Fruit fly (Drosophila melanogaster) whole organism, embryonic: Measurements from ENCODE around the gene CG43813.

Experiments used
- Adf1 ChIP-seq: fragments of 200-800 bp; sonication (Bioruptor generic); IDR thresholded peaks from 2 replicates; pipeline ENCODE4 v1.3.6; 2022; ENCODE audit warnings: missing biosample characterization, missing genetic modification characterization
- Atf3 ChIP-seq: fragments of 200-800 bp; sonication (Bioruptor generic); optimal IDR thresholded peaks from 3 replicates; lab custom pipeline; 2016; ENCODE audit warnings: missing biosample characterization, missing genetic modification characterization
- CG10209 ChIP-seq: fragments of 200-800 bp; sonication (Bioruptor generic); optimal IDR thresholded peaks from 3 replicates; lab custom pipeline; 2017; ENCODE audit warnings: missing biosample characterization, mild to moderate bottlenecking, missing genetic modification characterization, missing genetic modification reagents
- CG10321 ChIP-seq: fragments of 200-800 bp; sonication (Bioruptor generic); IDR thresholded peaks from 2 replicates; pipeline ENCODE4 v1.3.6; 2022; ENCODE audit warnings: missing biosample characterization, missing genetic modification characterization
- CG10959 ChIP-seq: fragments of 200-800 bp; sonication (Bioruptor generic); IDR thresholded peaks from 2 replicates; pipeline ENCODE4 v1.3.6; 2022; ENCODE audit warnings: missing biosample characterization, missing genetic modification characterization
- CG11247 ChIP-seq: fragments of 200-800 bp; sonication (Bioruptor generic); IDR thresholded peaks from 2 replicates; pipeline ENCODE4 v1.3.6; 2022; ENCODE audit warnings: missing biosample characterization, missing genetic modification characterization
- CG12769 ChIP-seq: fragments of 200-800 bp; sonication (Bioruptor generic); optimal IDR thresholded peaks from 2 replicates; lab custom pipeline; 2019; ENCODE audit warnings: missing biosample characterization, mild to moderate bottlenecking, missing genetic modification characterization, moderate library complexity
- CG13296 ChIP-seq: fragments of 200-800 bp; sonication (Bioruptor generic); optimal IDR thresholded peaks from 3 replicates; lab custom pipeline; 2018; ENCODE audit warnings: missing biosample characterization, mild to moderate bottlenecking, missing genetic modification characterization
- CG15601 ChIP-seq: fragments of 200-800 bp; sonication (Bioruptor generic); optimal IDR thresholded peaks from 3 replicates; lab custom pipeline; 2019; ENCODE audit warnings: missing biosample characterization, mild to moderate bottlenecking, missing genetic modification characterization, moderate library complexity
- CG16815 ChIP-seq: fragments of 200-800 bp; sonication (Bioruptor generic); optimal IDR thresholded peaks from 3 replicates; lab custom pipeline; 2017; ENCODE audit warnings: missing biosample characterization, mild to moderate bottlenecking, missing genetic modification characterization
- CG4360 ChIP-seq: fragments of 200-800 bp; sonication (Bioruptor generic); IDR thresholded peaks from 2 replicates; pipeline ENCODE4 v1.3.6; 2022; ENCODE audit warnings: missing biosample characterization, missing genetic modification characterization
- CG4424 ChIP-seq: fragments of 200-800 bp; sonication (Bioruptor generic); optimal IDR thresholded peaks from 3 replicates; lab custom pipeline; 2016; ENCODE audit warnings: missing biosample characterization, missing genetic modification characterization
- CG4617 ChIP-seq: fragments of 200-800 bp; sonication (Bioruptor generic); optimal IDR thresholded peaks from 3 replicates; lab custom pipeline; 2016; ENCODE audit warnings: missing biosample characterization, missing genetic modification characterization, borderline replicate concordance
- CG4820 ChIP-seq: fragments of 200-800 bp; sonication (Bioruptor generic); optimal IDR thresholded peaks from 3 replicates; lab custom pipeline; 2016; ENCODE audit warnings: missing biosample characterization, missing genetic modification characterization
- CG6813 ChIP-seq: fragments of 200-800 bp; sonication (Bioruptor generic); optimal IDR thresholded peaks from 2 replicates; lab custom pipeline; 2017; ENCODE audit warnings: missing biosample characterization, missing genetic modification characterization, mild to moderate bottlenecking, moderate library complexity, missing genetic modification reagents
- CHES-1-like ChIP-seq: fragments of 200-800 bp; sonication (Bioruptor generic); optimal IDR thresholded peaks from 2 replicates; lab custom pipeline; 2016; ENCODE audit warnings: missing biosample characterization, missing genetic modification characterization
- Eip74EF ChIP-seq, 2 experiments: fragments of 200-800 bp in 1 of 2; fragments of >200 bp in 1 of 2; sonication (Bioruptor generic) in 1 of 2; optimal IDR thresholded peaks; 2 replicates each; lab custom pipeline; 2017 to 2019; ENCODE audit warnings: missing biosample characterization in 2 of 2, missing genetic modification characterization in 2 of 2, mild to moderate bottlenecking in 1 of 2, moderate library complexity in 1 of 2
- Ets97D ChIP-seq: fragments of 200-800 bp; sonication (Bioruptor generic); optimal IDR thresholded peaks from 3 replicates; lab custom pipeline; 2016; ENCODE audit warnings: missing biosample characterization, missing genetic modification characterization
- Fer1 ChIP-seq: fragments of 200-800 bp; sonication (Bioruptor generic); optimal IDR thresholded peaks from 2 replicates; lab custom pipeline; 2017; ENCODE audit warnings: missing biosample characterization, mild to moderate bottlenecking, missing genetic modification characterization
- Gsc ChIP-seq: fragments of 200-800 bp; sonication (Bioruptor generic); IDR thresholded peaks from 2 replicates; pipeline ENCODE4 v1.3.6; 2022; ENCODE audit warnings: missing biosample characterization, missing genetic modification characterization
- Lhr ChIP-seq: fragments of 200-800 bp; sonication (Bioruptor generic); optimal IDR thresholded peaks from 3 replicates; lab custom pipeline; 2017; ENCODE audit warnings: mild to moderate bottlenecking, missing biosample characterization, missing genetic modification reagents, missing genetic modification characterization
- NC2β ChIP-seq: fragments of 200-800 bp; sonication (Bioruptor generic); optimal IDR thresholded peaks from 2 replicates; lab custom pipeline; 2016; ENCODE audit warnings: missing biosample characterization, missing genetic modification characterization
- Rfx ChIP-seq: fragments of 200-800 bp; sonication (Bioruptor generic); IDR thresholded peaks from 2 replicates; pipeline ENCODE4 v1.3.6; 2022; ENCODE audit warnings: missing biosample characterization, missing genetic modification characterization
- Rx ChIP-seq: fragments of 200-800 bp; sonication (Bioruptor generic); IDR thresholded peaks from 2 replicates; pipeline ENCODE4 v1.3.6; 2022; ENCODE audit warnings: missing biosample characterization, missing genetic modification characterization
- Six4 ChIP-seq: fragments of 200-800 bp; sonication (Bioruptor generic); optimal IDR thresholded peaks from 2 replicates; lab custom pipeline; 2016; ENCODE audit warnings: missing biosample characterization, missing genetic modification characterization
- Tbp ChIP-seq: fragments of >200 bp; optimal IDR thresholded peaks from 2 replicates; lab custom pipeline; 2018; ENCODE audit warnings: missing biosample characterization, missing genetic modification characterization
- bbx ChIP-seq: fragments of 200-800 bp; sonication (Bioruptor generic); IDR thresholded peaks from 2 replicates; pipeline ENCODE4 v1.3.6; 2022; ENCODE audit warnings: missing biosample characterization, missing genetic modification characterization; ENCODE audit not compliant: partially characterized antibody
- bigmax ChIP-seq: fragments of 200-800 bp; sonication (Bioruptor generic); optimal IDR thresholded peaks from 2 replicates; lab custom pipeline; 2018; ENCODE audit warnings: missing biosample characterization, mild to moderate bottlenecking, missing genetic modification characterization
- dan ChIP-seq: fragments of 200-800 bp; sonication (Bioruptor generic); IDR thresholded peaks from 2 replicates; pipeline ENCODE4 v1.3.6; 2022; ENCODE audit warnings: missing biosample characterization, missing genetic modification characterization
- dysf ChIP-seq: fragments of 200-800 bp; sonication (Bioruptor generic); IDR thresholded peaks from 3 replicates; pipeline ENCODE4 v1.3.6; 2022; ENCODE audit warnings: missing biosample characterization, missing genetic modification characterization
- fd3F ChIP-seq: fragments of 200-800 bp; sonication (Bioruptor generic); optimal IDR thresholded peaks from 2 replicates; lab custom pipeline; 2018; ENCODE audit warnings: missing biosample characterization, mild to moderate bottlenecking, missing genetic modification characterization, moderate library complexity
- fd96Cb ChIP-seq: fragments of 200-800 bp; sonication (Bioruptor generic); optimal IDR thresholded peaks from 2 replicates; lab custom pipeline; 2018; ENCODE audit warnings: missing biosample characterization, mild to moderate bottlenecking, missing genetic modification characterization, moderate library complexity
- fru ChIP-seq: fragments of >200 bp; optimal IDR thresholded peaks from 2 replicates; lab custom pipeline; 2017
- ftz-f1 ChIP-seq: fragments of 200-800 bp; sonication (Bioruptor generic); optimal IDR thresholded peaks from 2 replicates; lab custom pipeline; 2016; ENCODE audit warnings: missing biosample characterization, missing genetic modification characterization
- gce ChIP-seq: fragments of 200-800 bp; sonication (Bioruptor generic); IDR thresholded peaks from 3 replicates; pipeline ENCODE4 v1.3.6; 2022; ENCODE audit warnings: missing biosample characterization, missing genetic modification characterization
- gcm ChIP-seq: fragments of 200-800 bp; sonication (Bioruptor generic); optimal IDR thresholded peaks from 2 replicates; lab custom pipeline; 2019; ENCODE audit warnings: missing biosample characterization, mild to moderate bottlenecking, missing genetic modification characterization, moderate library complexity
- gsb-n ChIP-seq: fragments of 200-800 bp; sonication (Bioruptor generic); optimal IDR thresholded peaks from 3 replicates; lab custom pipeline; 2018; ENCODE audit warnings: missing biosample characterization, mild to moderate bottlenecking, missing genetic modification characterization
- insv ChIP-seq, 2 experiments: fragments of 200-800 bp; sonication (Bioruptor generic); optimal IDR thresholded peaks; 3 replicates each; lab custom pipeline; 2016 to 2018; ENCODE audit warnings: missing biosample characterization in 2 of 2, missing genetic modification characterization in 2 of 2
- jing ChIP-seq: fragments of 200-800 bp; sonication (Bioruptor generic); optimal IDR thresholded peaks from 2 replicates; lab custom pipeline; 2018; ENCODE audit warnings: missing biosample characterization, mild to moderate bottlenecking, missing genetic modification characterization
- lab ChIP-seq: fragments of 200-800 bp; sonication (Bioruptor generic); optimal IDR thresholded peaks from 3 replicates; lab custom pipeline; 2017; ENCODE audit warnings: missing biosample characterization, missing genetic modification characterization, mild to moderate bottlenecking, moderate library complexity, missing genetic modification reagents
- lmd ChIP-seq: fragments of 200-800 bp; sonication (Bioruptor generic); IDR thresholded peaks from 2 replicates; pipeline ENCODE4 v1.3.6; 2022; ENCODE audit warnings: missing biosample characterization, missing genetic modification characterization
- mam ChIP-seq: fragments of 200-800 bp; sonication (Bioruptor generic); optimal IDR thresholded peaks from 3 replicates; lab custom pipeline; 2016; ENCODE audit warnings: missing biosample characterization, missing genetic modification characterization
- mld ChIP-seq: fragments of 200-800 bp; sonication (Bioruptor generic); IDR thresholded peaks from 3 replicates; pipeline ENCODE4 v1.3.6; 2022; ENCODE audit warnings: missing biosample characterization, missing genetic modification characterization; ENCODE audit not compliant: partially characterized antibody
- pan ChIP-seq, 4 experiments: fragments of >200 bp in 3 of 4; fragments of 200-800 bp in 1 of 4; sonication (Bioruptor generic) in 1 of 4; optimal IDR thresholded peaks in 3 of 4; IDR thresholded peaks in 1 of 4; 2 replicates each; pipeline versions ENCODE4 v1.3.6 to Lab custom; 2017 to 2022; ENCODE audit warnings: missing biosample characterization in 2 of 4, missing genetic modification characterization in 2 of 4, mixed read lengths in 1 of 4
- sob ChIP-seq: fragments of 200-800 bp; sonication (Bioruptor generic); IDR thresholded peaks from 2 replicates; pipeline ENCODE4 v1.3.6; 2022; ENCODE audit warnings: missing biosample characterization, missing genetic modification characterization
- tup ChIP-seq: fragments of 200-800 bp; sonication (Bioruptor generic); optimal IDR thresholded peaks from 2 replicates; lab custom pipeline; 2016; ENCODE audit warnings: missing biosample characterization, mild to moderate bottlenecking, missing genetic modification characterization, moderate library complexity
- unc-4 ChIP-seq: fragments of 200-800 bp; sonication (Bioruptor generic); IDR thresholded peaks from 2 replicates; pipeline ENCODE4 v1.3.6; 2022; ENCODE audit warnings: missing biosample characterization, missing genetic modification characterization; ENCODE audit not compliant: partially characterized antibody
- wek ChIP-seq: fragments of 200-800 bp; sonication (Bioruptor generic); optimal IDR thresholded peaks from 3 replicates; lab custom pipeline; 2018; ENCODE audit warnings: missing biosample characterization, mild to moderate bottlenecking, missing genetic modification characterization, moderate library complexity
- zf30C ChIP-seq: fragments of 200-800 bp; sonication (Bioruptor generic); optimal IDR thresholded peaks from 3 replicates; lab custom pipeline; 2018; ENCODE audit warnings: missing biosample characterization, mild to moderate bottlenecking, missing genetic modification characterization

The CG43813 gene

DNA sequence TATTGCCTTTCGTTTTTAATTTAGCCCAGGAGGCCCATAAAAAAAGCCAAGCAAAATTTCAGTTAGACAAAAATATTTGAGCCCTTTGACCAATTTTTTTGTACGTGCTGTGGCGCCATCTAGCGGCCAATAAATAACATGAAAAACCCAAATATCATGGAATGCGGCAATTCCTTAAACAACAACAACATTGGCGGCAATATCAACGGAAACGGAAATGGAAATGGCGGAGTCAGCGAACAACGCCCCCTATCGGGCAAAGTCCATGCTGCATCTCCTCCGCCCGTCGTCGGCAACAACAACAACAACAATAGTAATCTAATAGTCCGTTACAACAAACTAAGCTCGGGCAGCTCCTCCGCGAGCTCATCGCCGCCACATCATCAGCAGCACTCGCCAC is 29.5 kb upstream of the CG43813 start (continued):
- no peak for TF ChIP-seq sob (GFP tag; lab: Robert Waterston, UW)
- TF ChIP-seq CG15601 (tag; lab: Kevin White, UChicago): no peak
- TF ChIP-seq CG10959: 0 out of 2 replicates have a peak, but pooled peaks have one; percentile 6
- peak; percentile 23; the same call in 1 of the 2 replicates for TF ChIP-seq CG4360 (GFP tag; lab: Robert Waterston, UW)
- TF ChIP-seq gsb-n (tag; lab: Kevin White, UChicago): no peak
- TF ChIP-seq Atf3 (GFP tag; lab: Kevin White, UChicago): no peak
- TF ChIP-seq unc-4 (GFP tag; lab: Robert Waterston, UW): no peak
- TF ChIP-seq CG10209 (GFP tag; lab: Kevin White, UChicago): no peak
- TF ChIP-seq tup: no peak
- TF ChIP-seq lab (GFP tag; lab: Kevin White, UChicago): no peak
- no peak for TF ChIP-seq Lhr (GFP tag; lab: Kevin White, UChicago)
- TF ChIP-seq CG4424 (GFP tag; lab: Kevin White, UChicago): no peak
- no peak for TF ChIP-seq CHES-1-like (GFP tag; lab: Kevin White, UChicago)

dm6 chr2L:12372436-12372835 is 28.4 kb upstream of the CG43813 start:
- peak; percentile 54 for TF ChIP-seq CG6813
- TF ChIP-seq gce (GFP tag; lab: Robert Waterston, UW): no peak
- TF ChIP-seq bigmax (GFP tag; lab: Kevin White, UChicago): no peak
- TF ChIP-seq CG12769 (tag; lab: Kevin White, UChicago): peak; percentile 58
- 0 out of 2 replicates have a peak, but pooled peaks have one; percentile 18 for TF ChIP-seq CG10321 (GFP tag; lab: Robert Waterston, UW)
- TF ChIP-seq Ets97D: no peak
- no peak for TF ChIP-seq jing (GFP tag; lab: Kevin White, UChicago)
- TF ChIP-seq mam (GFP tag; lab: Kevin White, UChicago): peak; percentile 2
- TF ChIP-seq Fer1 (GFP tag; lab: Kevin White, UChicago): peak; percentile 65
- TF ChIP-seq gcm (GFP tag; lab: Kevin White, UChicago): no peak
- TF ChIP-seq fd96Cb: no peak
- no peak for TF ChIP-seq lmd
- TF ChIP-seq CG4617 (GFP tag; lab: Kevin White, UChicago): no peak
- TF ChIP-seq fd3F (GFP tag; lab: Kevin White, UChicago): peak; percentile 46
- TF ChIP-seq CG16815: no peak
- TF ChIP-seq wek: peak; percentile 42
- no peak for TF ChIP-seq dan (GFP tag; lab: Robert Waterston, UW)
- no peak for TF ChIP-seq pan (optimal IDR thresholded peaks at IDR 0.05; lab: Kevin White, UChicago)
- no peak for TF ChIP-seq pan (GFP tag; optimal IDR thresholded peaks at IDR 0.05 in 1 of 2, IDR thresholded peaks at IDR 0.05 in 1 of 2)
- TF ChIP-seq CG13296 (GFP tag; lab: Kevin White, UChicago): peak; percentile 44
- no peak for TF ChIP-seq Six4
- TF ChIP-seq Tbp (GFP tag; lab: Kevin White, UChicago): no peak
- TF ChIP-seq Rfx (GFP tag; lab: Robert Waterston, UW): peak; percentile 51; the same call in 1 of the 2 replicates
- TF ChIP-seq CG4820 (GFP tag; lab: Kevin White, UChicago): no peak
- no peak for TF ChIP-seq fru
- no peak for TF ChIP-seq zf30C (GFP tag; lab: Kevin White, UChicago)
- peak; percentile 15 for TF ChIP-seq NC2β (GFP tag; lab: Kevin White, UChicago)
- no peak for TF ChIP-seq Rx (GFP tag; lab: Robert Waterston, UW)
- TF ChIP-seq ftz-f1 (GFP tag; lab: Kevin White, UChicago): no peak
- peak; percentile 83 for TF ChIP-seq lab (GFP tag; lab: Kevin White, UChicago)
- TF ChIP-seq bbx (GFP tag; lab: Robert Waterston, UW): no peak
- no peak; the same call in 1 of the 2 replicates for TF ChIP-seq Adf1
- TF ChIP-seq Gsc: no peak
- no peak for TF ChIP-seq CG11247
- peak in 1 of 2 experiments; percentile 7 for TF ChIP-seq insv (GFP tag; optimal IDR thresholded peaks at IDR 0.05; lab: Kevin White, UChicago)
- no peak for TF ChIP-seq Eip74EF (GFP tag; optimal IDR thresholded peaks at IDR 0.05; lab: Kevin White, UChicago)
- no peak for TF ChIP-seq dysf (GFP tag; lab: Robert Waterston, UW)
- no peak for TF ChIP-seq mld (GFP tag; lab: Robert Waterston, UW)
